Fruit fly (Drosophila melanogaster) whole organism, adult: ENCODE measurements around the gene MTF-1.
A peak's percentile ranks its signal among the peaks of the same experiment; 100 is the strongest.

Experiments
- Hr96 ChIP-seq: fragments of 200-800 bp; sonication (Bioruptor generic); optimal IDR thresholded peaks from 2 replicates; lab custom pipeline; 2016; ENCODE audit warnings: missing biosample characterization, missing genetic modification characterization
- bab1 ChIP-seq: fragments of 200-800 bp; sonication (Bioruptor generic); optimal IDR thresholded peaks from 3 replicates; lab custom pipeline; 2019; ENCODE audit warnings: missing biosample characterization, mild to moderate bottlenecking, missing genetic modification characterization, moderate library complexity
- kay ChIP-seq: fragments of 200-800 bp; sonication (Bioruptor generic); peaks from one replicate; lab custom pipeline; 2016; ENCODE audit warnings: missing biosample characterization, missing genetic modification characterization, borderline replicate concordance
- toe ChIP-seq: fragments of 200-800 bp; sonication (Bioruptor generic); optimal IDR thresholded peaks from 2 replicates; lab custom pipeline; 2016; ENCODE audit warnings: missing biosample characterization, missing genetic modification characterization

DNA sequence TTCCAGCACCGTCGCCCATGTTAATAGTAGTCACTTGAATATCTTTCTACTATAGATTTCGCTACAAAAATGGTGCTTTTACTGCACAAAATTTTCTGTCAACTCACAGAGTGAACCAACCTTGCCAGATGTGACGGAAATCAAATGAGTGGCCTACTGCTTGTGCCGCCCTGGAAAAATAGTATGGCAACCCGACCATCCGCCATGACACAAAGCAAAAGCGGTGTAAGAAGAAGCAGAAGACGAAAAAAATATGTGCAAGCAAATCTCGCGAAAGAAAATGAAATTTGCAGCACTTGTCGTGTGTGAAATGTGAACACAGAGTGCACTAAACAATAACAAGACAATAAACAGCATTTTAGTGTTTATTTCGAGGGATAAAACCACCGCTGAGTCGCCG, 46.7 kb downstream of the MTF-1 start, which contains the start of the genes Uch-L5 and Jarid2:
- TF ChIP-seq bab1 (GFP tag; lab: Kevin White, UChicago), result peak; percentile 84
- no peak for TF ChIP-seq kay (GFP tag; lab: Kevin White, UChicago)
- no peak for TF ChIP-seq Hr96 (GFP tag; lab: Kevin White, UChicago)
- no peak for TF ChIP-seq toe (GFP tag; lab: Kevin White, UChicago)
